Worm (Caenorhabditis elegans) whole organism, young adult: ENCODE results near the gene alg-4.

ENCODE experiments used
- B0035.1 ChIP-seq: sonication (generic microtip); optimal IDR thresholded peaks from 2 replicates; lab custom pipeline; 2016; ENCODE audit warnings: missing genetic modification characterization, mild to moderate bottlenecking, missing compliant biosample characterization, missing genotype, missing genetic modification reagents
- C17E4.6 ChIP-seq: fragments of 200-800 bp; sonication (Bioruptor generic); IDR thresholded peaks from 2 replicates; pipeline ENCODE4 v1.3.6; 2022; ENCODE audit warnings: missing genetic modification reagents, missing genetic modification characterization, missing compliant biosample characterization
- F23B12.7 ChIP-seq: sonication (generic microtip); optimal IDR thresholded peaks from 2 replicates; lab custom pipeline; 2017; ENCODE audit warnings: missing genetic modification characterization, mild to moderate bottlenecking, missing compliant biosample characterization, antibody characterized with exemption, moderate library complexity; ENCODE audit not compliant: insufficient read depth
- F39B2.1 ChIP-seq: fragments of 200-800 bp; sonication (Bioruptor generic); IDR thresholded peaks from 2 replicates; pipeline ENCODE4 v1.3.6; 2022; ENCODE audit warnings: missing genetic modification reagents, missing genetic modification characterization, missing compliant biosample characterization
- F52B5.7 ChIP-seq: sonication (generic microtip); optimal IDR thresholded peaks from 2 replicates; lab custom pipeline; 2016; ENCODE audit warnings: mild to moderate bottlenecking, missing genetic modification characterization, missing compliant biosample characterization
- K11D2.4 ChIP-seq: fragments of 200-800 bp; sonication (Bioruptor generic); IDR thresholded peaks from 2 replicates; pipeline ENCODE4 v1.3.6; 2022; ENCODE audit warnings: missing genetic modification reagents, missing genetic modification characterization, missing compliant biosample characterization
- Y56A3A.18 ChIP-seq: fragments of 200-800 bp; sonication (Bioruptor generic); IDR thresholded peaks from 2 replicates; pipeline ENCODE4 v1.3.6; 2022; ENCODE audit warnings: missing genetic modification reagents, missing genetic modification characterization, missing compliant biosample characterization
- Y79H2A.3 ChIP-seq: fragments of 200-800 bp; sonication (Bioruptor generic); conservative IDR thresholded peaks from 2 replicates; pipeline ENCODE4 v1.3.6; 2022; ENCODE audit warnings: missing genetic modification reagents, missing genetic modification characterization, missing compliant biosample characterization
- aptf-2 ChIP-seq: fragments of 200-800 bp; sonication (Bioruptor generic); conservative IDR thresholded peaks from 2 replicates; pipeline ENCODE4 v1.3.6; 2022; ENCODE audit warnings: missing genetic modification reagents, missing genetic modification characterization, missing compliant biosample characterization
- atf-7 ChIP-seq: sonication (generic microtip); optimal IDR thresholded peaks from 2 replicates; lab custom pipeline; 2017; ENCODE audit warnings: mild to moderate bottlenecking, missing genetic modification characterization, missing compliant biosample characterization
- attf-3 ChIP-seq: fragments of 200-800 bp; sonication (Bioruptor generic); conservative IDR thresholded peaks from 2 replicates; pipeline ENCODE4 v1.3.6; 2022; ENCODE audit warnings: missing genetic modification reagents, missing genetic modification characterization, missing compliant biosample characterization
- bed-1 ChIP-seq: fragments of 200-800 bp; sonication (Bioruptor generic); IDR thresholded peaks from 2 replicates; pipeline ENCODE4 v1.3.6; 2022; ENCODE audit warnings: missing genetic modification reagents, missing genetic modification characterization, missing compliant biosample characterization
- cebp-1 ChIP-seq, 2 experiments: fragments of 200-800 bp in 1 of 2; sonication (Bioruptor generic) in 1 of 2; sonication (generic microtip) in 1 of 2; IDR thresholded peaks in 1 of 2; optimal IDR thresholded peaks in 1 of 2; 2 replicates each; pipeline versions ENCODE4 v1.3.6 to Lab custom; 2017 to 2022; ENCODE audit warnings: missing compliant biosample characterization in 2 of 2, missing genetic modification characterization in 2 of 2, mild to moderate bottlenecking in 1 of 2, missing genetic modification reagents in 1 of 2, moderate library complexity in 1 of 2
- ceh-100 ChIP-seq: fragments of 200-800 bp; sonication (Bioruptor generic); IDR thresholded peaks from 2 replicates; pipeline ENCODE4 v1.3.6; 2022; ENCODE audit warnings: missing genetic modification reagents, missing genetic modification characterization, missing compliant biosample characterization
- ceh-27 ChIP-seq: fragments of 200-800 bp; sonication (Bioruptor generic); optimal IDR thresholded peaks from 2 replicates; lab custom pipeline; 2018; ENCODE audit warnings: mild to moderate bottlenecking, missing genetic modification characterization, moderate library complexity, missing compliant biosample characterization
- ceh-40 ChIP-seq: fragments of 200-800 bp; sonication (Bioruptor generic); IDR thresholded peaks from 2 replicates; pipeline ENCODE4 v1.3.6; 2022; ENCODE audit warnings: missing genetic modification characterization, missing compliant biosample characterization
- chd-7 ChIP-seq: sonication (generic microtip); optimal IDR thresholded peaks from 2 replicates; lab custom pipeline; 2016; ENCODE audit warnings: mild to moderate bottlenecking, missing genetic modification characterization, moderate library complexity, missing compliant biosample characterization
- die-1 ChIP-seq: sonication (generic microtip); optimal IDR thresholded peaks from 2 replicates; lab custom pipeline; 2016; ENCODE audit warnings: missing genotype, mild to moderate bottlenecking, missing genetic modification characterization, missing compliant biosample characterization
- egl-18 ChIP-seq: fragments of 200-800 bp; sonication (Bioruptor generic); IDR thresholded peaks from 2 replicates; pipeline ENCODE4 v1.3.6; 2022; ENCODE audit warnings: missing genetic modification reagents, missing genetic modification characterization, missing compliant biosample characterization
- ets-4 ChIP-seq: fragments of 200-800 bp; sonication (Bioruptor generic); optimal IDR thresholded peaks from 2 replicates; lab custom pipeline; 2018; ENCODE audit warnings: mild to moderate bottlenecking, missing genetic modification characterization, missing compliant biosample characterization
- fkh-3 ChIP-seq: sonication (generic microtip); optimal IDR thresholded peaks from 2 replicates; lab custom pipeline; 2016; ENCODE audit warnings: mild to moderate bottlenecking, missing genetic modification characterization, missing compliant biosample characterization
- hmg-20 ChIP-seq: fragments of 200-800 bp; sonication (Bioruptor generic); IDR thresholded peaks from 2 replicates; pipeline ENCODE4 v1.3.6; 2022; ENCODE audit warnings: missing genetic modification reagents, missing genetic modification characterization, missing compliant biosample characterization
- hsf-1 ChIP-seq: fragments of 200-800 bp; sonication (Bioruptor generic); IDR thresholded peaks from 2 replicates; pipeline ENCODE4 v1.3.6; 2022; ENCODE audit warnings: missing genetic modification reagents, missing genetic modification characterization, missing compliant biosample characterization
- lag-1 ChIP-seq: fragments of 200-800 bp; sonication (Bioruptor generic); IDR thresholded peaks from 2 replicates; pipeline ENCODE4 v1.3.6; 2022; ENCODE audit warnings: missing genetic modification reagents, missing genetic modification characterization, missing compliant biosample characterization
- let-526 ChIP-seq: fragments of 200-800 bp; sonication (Bioruptor generic); IDR thresholded peaks from 2 replicates; pipeline ENCODE4 v1.3.6; 2022; ENCODE audit warnings: missing genetic modification reagents, missing genetic modification characterization, missing compliant biosample characterization
- lin-35 ChIP-seq, 3 experiments: fragments of 150-350 bp in 2 of 3; sonication (generic microtip) in 1 of 3; optimal IDR thresholded peaks; 2 replicates each; lab custom pipeline; 2014 to 2018; ENCODE audit warnings: missing biosample characterization in 3 of 3, missing genetic modification characterization in 3 of 3, missing genetic modification reagents in 3 of 3
- lin-40 ChIP-seq: sonication (generic microtip); optimal IDR thresholded peaks from 2 replicates; lab custom pipeline; 2016; ENCODE audit warnings: missing genetic modification characterization, mild to moderate bottlenecking, missing compliant biosample characterization, missing genotype, missing genetic modification reagents
- lir-1 ChIP-seq: fragments of 200-800 bp; sonication (Bioruptor generic); conservative IDR thresholded peaks from 2 replicates; pipeline ENCODE4 v1.3.6; 2022; ENCODE audit warnings: missing genetic modification reagents, missing genetic modification characterization, missing compliant biosample characterization
- madf-10 ChIP-seq: sonication (generic microtip); optimal IDR thresholded peaks from 2 replicates; lab custom pipeline; 2016; ENCODE audit warnings: mild to moderate bottlenecking, missing genetic modification characterization, missing compliant biosample characterization
- madf-3 ChIP-seq: fragments of 200-800 bp; sonication (Bioruptor generic); IDR thresholded peaks from 2 replicates; pipeline ENCODE4 v1.3.6; 2022; ENCODE audit warnings: missing genetic modification reagents, missing genetic modification characterization, missing compliant biosample characterization
- nfya-1 ChIP-seq: sonication (generic microtip); optimal IDR thresholded peaks from 2 replicates; lab custom pipeline; 2017; ENCODE audit warnings: antibody characterized with exemption, missing compliant biosample characterization, missing genetic modification characterization, borderline replicate concordance; ENCODE audit not compliant: insufficient read depth
- nfyb-1 ChIP-seq: fragments of 200-800 bp; sonication (Bioruptor generic); IDR thresholded peaks from 2 replicates; pipeline ENCODE4 v1.3.6; 2022; ENCODE audit warnings: missing genetic modification reagents, missing genetic modification characterization, missing compliant biosample characterization
- nhr-27 ChIP-seq: fragments of 200-800 bp; sonication (Bioruptor generic); optimal IDR thresholded peaks from 2 replicates; lab custom pipeline; 2018; ENCODE audit warnings: mild to moderate bottlenecking, missing genetic modification characterization, moderate library complexity, missing compliant biosample characterization
- nhr-80 ChIP-seq: sonication (generic microtip); optimal IDR thresholded peaks from 2 replicates; lab custom pipeline; 2016; ENCODE audit warnings: missing genetic modification characterization, missing compliant biosample characterization
- nhr-90 ChIP-seq: sonication (generic microtip); optimal IDR thresholded peaks from 2 replicates; lab custom pipeline; 2016; ENCODE audit warnings: missing genotype, mild to moderate bottlenecking, missing genetic modification characterization, missing compliant biosample characterization
- rcor-1 ChIP-seq: fragments of 200-800 bp; sonication (Bioruptor generic); IDR thresholded peaks from 2 replicates; pipeline ENCODE4 v1.3.6; 2022; ENCODE audit warnings: missing genetic modification reagents, missing genetic modification characterization, missing compliant biosample characterization
- sea-2 ChIP-seq: fragments of 200-800 bp; sonication (Bioruptor generic); IDR thresholded peaks from 2 replicates; pipeline ENCODE4 v1.3.6; 2022; ENCODE audit warnings: missing genetic modification characterization, missing compliant biosample characterization
- snpc-1.1 ChIP-seq: sonication (generic microtip); optimal IDR thresholded peaks from 2 replicates; lab custom pipeline; 2017; ENCODE audit warnings: missing genetic modification characterization, mild to moderate bottlenecking, missing compliant biosample characterization, antibody characterized with exemption, moderate library complexity, missing genotype, missing genetic modification reagents; ENCODE audit not compliant: insufficient read depth
- sptf-2 ChIP-seq: fragments of 200-800 bp; sonication (Bioruptor generic); optimal IDR thresholded peaks from 2 replicates; lab custom pipeline; 2018; ENCODE audit warnings: mild to moderate bottlenecking, missing genetic modification characterization, missing compliant biosample characterization
- tbx-9 ChIP-seq: sonication (generic microtip); optimal IDR thresholded peaks from 2 replicates; lab custom pipeline; 2016; ENCODE audit warnings: borderline replicate concordance, missing genetic modification characterization, inconsistent platforms, missing compliant biosample characterization
- xnd-1 ChIP-seq: sonication (generic microtip); optimal IDR thresholded peaks from 2 replicates; lab custom pipeline; 2016; ENCODE audit warnings: missing genotype, missing genetic modification reagents, missing genetic modification characterization, missing compliant biosample characterization
- zim-3 ChIP-seq: sonication (generic microtip); optimal IDR thresholded peaks from 2 replicates; lab custom pipeline; 2017; ENCODE audit warnings: mild to moderate bottlenecking, missing genetic modification characterization, moderate library complexity, missing compliant biosample characterization
- ztf-22 ChIP-seq: fragments of 200-800 bp; sonication (Bioruptor generic); optimal IDR thresholded peaks from 2 replicates; lab custom pipeline; 2018; ENCODE audit warnings: mild to moderate bottlenecking, missing genetic modification characterization, moderate library complexity, missing compliant biosample characterization
- ztf-26 ChIP-seq: sonication (generic microtip); optimal IDR thresholded peaks from 2 replicates; lab custom pipeline; 2017; ENCODE audit warnings: missing genetic modification characterization, missing compliant biosample characterization
- ztf-3 ChIP-seq: fragments of 200-800 bp; sonication (Bioruptor generic); optimal IDR thresholded peaks from 2 replicates; lab custom pipeline; 2018; ENCODE audit warnings: mild to moderate bottlenecking, missing genetic modification characterization, missing compliant biosample characterization

The alg-4 gene

DNA sequence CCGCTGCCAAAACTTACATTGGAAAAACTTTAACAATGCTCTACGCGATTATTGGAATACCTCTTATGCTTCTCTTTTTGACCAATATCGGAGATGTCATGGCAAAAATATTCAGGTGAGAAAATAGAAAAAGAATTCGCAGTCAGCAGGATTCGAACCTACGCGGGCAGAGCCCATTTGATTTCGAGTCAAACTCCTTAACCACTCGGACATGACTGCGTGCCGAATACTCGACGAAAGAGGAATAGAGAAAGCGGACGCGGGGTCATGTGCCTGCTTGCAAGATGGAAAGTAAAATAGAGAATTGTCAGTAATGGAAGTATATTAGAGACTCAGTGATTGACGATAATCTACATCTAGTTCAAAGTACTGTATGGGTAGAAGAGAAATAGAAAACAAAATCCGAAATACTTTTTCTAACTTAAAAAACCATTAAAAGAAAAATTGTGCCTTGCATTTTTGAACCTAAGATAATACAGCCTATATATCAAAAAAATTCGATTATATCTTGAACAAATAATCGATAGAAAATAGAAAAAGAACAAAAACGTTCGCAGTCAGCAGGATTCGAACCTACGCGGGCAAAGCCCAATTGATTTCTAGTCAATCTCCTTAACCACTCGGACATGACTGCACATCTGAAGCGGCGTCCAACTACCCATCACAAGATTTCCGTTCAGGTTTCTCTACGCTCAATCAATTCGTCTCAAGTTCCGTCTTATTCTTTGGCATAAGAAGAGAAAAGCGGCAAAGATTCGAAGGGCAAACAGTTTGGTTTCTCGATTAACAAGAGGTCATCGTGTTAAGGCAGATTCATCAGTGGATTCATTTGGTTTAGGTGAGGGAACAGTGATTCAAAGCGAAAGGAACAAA, 29.5 kb downstream of the alg-4 start (continued):
- TF ChIP-seq K11D2.4 (GFP tag; lab: Robert Waterston, UW): no peak
- TF ChIP-seq hmg-20 (GFP tag; lab: Robert Waterston, UW): peak; percentile 78; the same call in 1 of the 2 replicates
- TF ChIP-seq C17E4.6 (GFP tag; lab: Robert Waterston, UW): no peak
- peak; percentile 81 for TF ChIP-seq rcor-1 (GFP tag; lab: Robert Waterston, UW)
- no peak for TF ChIP-seq sptf-2 (GFP tag; lab: Kevin White, UChicago)
- TF ChIP-seq lin-35 (GFP tag; optimal IDR thresholded peaks at IDR 0.05; lab: Kevin White, UChicago): peak in 1 of 3 experiments; percentile 67
- TF ChIP-seq snpc-1.1 (tag; lab: Kevin White, UChicago): no peak
- TF ChIP-seq nhr-80: peak; percentile 25
- peak; percentile 14 for TF ChIP-seq ets-4 (GFP tag; lab: Kevin White, UChicago)
- TF ChIP-seq F23B12.7 (tag; lab: Kevin White, UChicago): no peak
- no peak for TF ChIP-seq bed-1 (GFP tag; lab: Robert Waterston, UW)
- TF ChIP-seq ztf-22 (GFP tag; lab: Kevin White, UChicago): no peak
- peak; percentile 78 for TF ChIP-seq nhr-90 (tag; lab: Kevin White, UChicago)
- peak; percentile 81 for TF ChIP-seq nfyb-1 (GFP tag; lab: Robert Waterston, UW)
- no peak for TF ChIP-seq nfya-1 (tag; lab: Kevin White, UChicago)
- no peak for TF ChIP-seq xnd-1
- TF ChIP-seq Y56A3A.18 (GFP tag; lab: Robert Waterston, UW): peak; percentile 71; the same call in 1 of the 2 replicates
- TF ChIP-seq chd-7 (tag; lab: Kevin White, UChicago): peak; percentile 74
- no peak for TF ChIP-seq lag-1
- 0 out of 2 replicates have a peak, but pooled peaks have one; percentile 37 for TF ChIP-seq attf-3 (GFP tag; lab: Robert Waterston, UW)
- no peak for TF ChIP-seq ztf-3 (GFP tag; lab: Kevin White, UChicago)
- TF ChIP-seq F39B2.1 (GFP tag; lab: Robert Waterston, UW): 0 out of 2 replicates have a peak, but pooled peaks have one; percentile 29
- TF ChIP-seq lir-1 (GFP tag; lab: Robert Waterston, UW): no peak
- peak; percentile 56 for TF ChIP-seq madf-10 (tag; lab: Kevin White, UChicago)
- TF ChIP-seq ceh-27 (GFP tag; lab: Kevin White, UChicago): peak; percentile 59
- no peak for TF ChIP-seq aptf-2 (GFP tag; lab: Robert Waterston, UW)
- no peak for TF ChIP-seq nhr-27 (tag; lab: Kevin White, UChicago)
- peak; percentile 52; the same call in 1 of the 2 replicates for TF ChIP-seq ceh-100 (GFP tag; lab: Robert Waterston, UW)
- no peak for TF ChIP-seq egl-18 (GFP tag; lab: Robert Waterston, UW)
- no peak for TF ChIP-seq sea-2 (GFP tag; lab: Robert Waterston, UW)
- TF ChIP-seq madf-3 (GFP tag; lab: Robert Waterston, UW): peak; percentile 54; the same call in 1 of the 2 replicates
- peak; percentile 80 for TF ChIP-seq zim-3
- TF ChIP-seq let-526 (GFP tag; lab: Robert Waterston, UW): peak; percentile 68; the same call in 1 of the 2 replicates
- TF ChIP-seq ztf-26: peak; percentile 47
- no peak; the same call in 1 of the 2 replicates for TF ChIP-seq cebp-1 (GFP tag; IDR thresholded peaks at IDR 0.05; lab: Robert Waterston, UW)
- peak; percentile 66 for TF ChIP-seq cebp-1 (tag; optimal IDR thresholded peaks at IDR 0.05; lab: Kevin White, UChicago)
- TF ChIP-seq hsf-1: peak; percentile 66
- peak; percentile 36 for TF ChIP-seq atf-7 (tag; lab: Kevin White, UChicago)
- peak; percentile 76 for TF ChIP-seq F52B5.7 (tag; lab: Kevin White, UChicago)
- TF ChIP-seq tbx-9 (tag; lab: Kevin White, UChicago): no peak
- TF ChIP-seq die-1: peak; percentile 86
- peak; percentile 64 for TF ChIP-seq lin-40 (tag; lab: Kevin White, UChicago)
- no peak for TF ChIP-seq fkh-3 (tag; lab: Kevin White, UChicago)
- no peak for TF ChIP-seq Y79H2A.3 (GFP tag; lab: Robert Waterston, UW)
- no peak for TF ChIP-seq B0035.1
- peak; percentile 82; the same call in 1 of the 2 replicates for TF ChIP-seq ceh-40 (GFP tag; lab: Robert Waterston, UW)
